Worm (Caenorhabditis elegans): Measurements from ENCODE around the gene emb-27.

The emb-27 gene

DNA sequence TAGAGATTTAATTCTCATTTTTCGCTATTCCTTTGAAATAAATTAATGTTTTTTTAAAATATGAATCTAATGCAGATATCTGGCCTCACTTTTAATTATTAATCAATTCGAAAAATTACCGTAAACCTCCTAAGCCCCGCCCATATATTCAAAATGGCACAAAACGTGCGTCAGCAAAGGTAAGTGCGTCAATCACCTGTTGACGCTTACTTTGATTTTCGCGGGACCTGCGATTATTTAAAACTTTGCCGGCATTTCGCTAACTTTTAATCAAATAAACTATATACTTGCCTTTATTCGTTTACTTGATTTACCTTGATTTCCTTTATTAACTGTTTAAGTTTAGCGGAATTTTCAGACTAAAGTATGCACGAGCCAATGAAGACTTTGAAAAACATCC, 4.0 kb downstream of the emb-27 start, which contains the start of gene pch-2 (continued):
- TF ChIP-seq dsc-1 (tag; optimal IDR thresholded peaks at IDR 0.05) (no peak), lir-3 (tag; optimal IDR thresholded peaks at IDR 0.05; ENCODE audit: poor library complexity) (no peak), nhr-237 (tag; optimal IDR thresholded peaks at IDR 0.05) (no peak), unc-62 (GFP tag; optimal IDR thresholded peaks at IDR 0.05) (no peak), ces-1 (GFP tag; optimal IDR thresholded peaks at IDR 0.05) (no peak), nhr-19 (GFP tag; conservative IDR thresholded peaks at IDR 0.05) (peak; percentile 46), blmp-1 (tag; optimal IDR thresholded peaks at IDR 0.05) (peak; percentile 60), efl-3 (GFP tag; optimal IDR thresholded peaks at IDR 0.05) (no peak), tbx-2 (tag; optimal IDR thresholded peaks at IDR 0.05) (no peak), lin-15B (tag; optimal IDR thresholded peaks at IDR 0.05) (peak; percentile 62), aha-1 (tag; optimal IDR thresholded peaks at IDR 0.05) (no peak), C16A3.4 (tag; optimal IDR thresholded peaks at IDR 0.05) (peak; percentile 74), unc-30 (tag; optimal IDR thresholded peaks at IDR 0.05) (no peak), lsy-2 (tag; optimal IDR thresholded peaks at IDR 0.05) (peak; percentile 80 to 93), ceh-63 (GFP tag; optimal IDR thresholded peaks at IDR 0.05) (no peak), swsn-7 (tag; optimal IDR thresholded peaks at IDR 0.05) (peak; percentile 48), snpc-4 (tag; optimal IDR thresholded peaks at IDR 0.05) (no peak), C34B4.2 (tag; optimal IDR thresholded peaks at IDR 0.05) (no peak), grh-1 (GFP tag; IDR thresholded peaks at IDR 0.05) (no peak), pqm-1 (tag; optimal IDR thresholded peaks at IDR 0.05) (no peak), lin-13 (GFP tag; optimal IDR thresholded peaks at IDR 0.05) (no peak), skn-1 (tag; optimal IDR thresholded peaks at IDR 0.05) (peak; percentile 32), efl-1 (optimal IDR thresholded peaks at IDR 0.05) (peak; percentile 85 to 86), efl-1 (GFP tag; optimal IDR thresholded peaks at IDR 0.05 in 1 of 2) (peak; percentile 88 to 99), nhr-47 (tag; optimal IDR thresholded peaks at IDR 0.05) (peak; percentile 67), hlh-17 (GFP tag; optimal IDR thresholded peaks at IDR 0.05; ENCODE audit: borderline replicate concordance) (no peak), sup-37 (GFP tag; optimal IDR thresholded peaks at IDR 0.05) (no peak), rnt-1 (tag; optimal IDR thresholded peaks at IDR 0.05) (peak; percentile 66), elt-3 (tag; optimal IDR thresholded peaks at IDR 0.05) (peak in 1 of 6 experiments; percentile 59), dpl-1 (GFP tag; optimal IDR thresholded peaks at IDR 0.05) (peak; percentile 83 to 90 (median 89)), mep-1 (tag; optimal IDR thresholded peaks at IDR 0.05) (peak; percentile 61)

ce11 chrII:8156845-8157373, 5.1 kb downstream of the emb-27 start, which contains the start of the genes tub-1 and tmem-138:
Gene tub-1 (minus strand): TSS chrII:8156945.
Gene tmem-138 (plus strand): TSS chrII:8157323.
- TF ChIP-seq fkh-8 (tag; optimal IDR thresholded peaks at IDR 0.05) (peak; percentile 70), egl-27 (tag; optimal IDR thresholded peaks at IDR 0.05) (no peak), dsc-1 (tag; optimal IDR thresholded peaks at IDR 0.05) (peak; percentile 42)

ce11 chrII:8152711-8153325, 9.2 kb downstream of the emb-27 start:
- TF ChIP-seq hlh-4 (tag; optimal IDR thresholded peaks at IDR 0.05), result no peak
- TF ChIP-seq mep-1 (tag; optimal IDR thresholded peaks at IDR 0.05), result no peak
- no peak for TF ChIP-seq efl-1 (optimal IDR thresholded peaks at IDR 0.05)
- no peak for TF ChIP-seq efl-1 (GFP tag; optimal IDR thresholded peaks at IDR 0.05 in 1 of 2)
- no peak for TF ChIP-seq fos-1 (tag; optimal IDR thresholded peaks at IDR 0.05)
- TF ChIP-seq irx-1 (tag; optimal IDR thresholded peaks at IDR 0.05), result no peak
- peak; percentile 11 for TF ChIP-seq ces-1 (GFP tag; optimal IDR thresholded peaks at IDR 0.05)
- no peak for TF ChIP-seq unc-130 (tag; optimal IDR thresholded peaks at IDR 0.05)
- TF ChIP-seq aly-2 (tag; optimal IDR thresholded peaks at IDR 0.05), result no peak
- TF ChIP-seq unc-30 (tag; optimal IDR thresholded peaks at IDR 0.05), result no peak
- peak; percentile 44 for TF ChIP-seq fkh-10 (GFP tag; optimal IDR thresholded peaks at IDR 0.05)
- no peak for TF ChIP-seq unc-62 (GFP tag; optimal IDR thresholded peaks at IDR 0.05)

Measured in whole organism, L1 larva.